Fruit fly (Drosophila melanogaster) whole organism, embryonic: ENCODE measurements around the gene Bx42.

Experiments
- CG12104 ChIP-seq: fragments of 200-800 bp; sonication (Bioruptor generic); optimal IDR thresholded peaks from 3 replicates; lab custom pipeline; 2016; ENCODE audit warnings: missing biosample characterization, missing genetic modification characterization
- CG13296 ChIP-seq: fragments of 200-800 bp; sonication (Bioruptor generic); optimal IDR thresholded peaks from 3 replicates; lab custom pipeline; 2018; ENCODE audit warnings: missing biosample characterization, mild to moderate bottlenecking, missing genetic modification characterization
- CG15011 ChIP-seq: fragments of 200-800 bp; sonication (Bioruptor generic); optimal IDR thresholded peaks from 3 replicates; lab custom pipeline; 2018; ENCODE audit warnings: missing biosample characterization, mild to moderate bottlenecking, missing genetic modification characterization
- CG15479 ChIP-seq: fragments of 200-800 bp; sonication (Bioruptor generic); optimal IDR thresholded peaks from 3 replicates; lab custom pipeline; 2019; ENCODE audit warnings: missing biosample characterization, mild to moderate bottlenecking, missing genetic modification characterization, moderate library complexity
- CG1602 ChIP-seq: fragments of 200-800 bp; sonication (Bioruptor generic); optimal IDR thresholded peaks from 3 replicates; lab custom pipeline; 2016; ENCODE audit warnings: missing biosample characterization, missing genetic modification characterization
- CG1647 ChIP-seq: fragments of 200-800 bp; sonication (Bioruptor generic); optimal IDR thresholded peaks from 3 replicates; lab custom pipeline; 2016; ENCODE audit warnings: missing biosample characterization, missing genetic modification characterization
- CG17186 ChIP-seq: fragments of 200-800 bp; sonication (Bioruptor generic); optimal IDR thresholded peaks from 3 replicates; lab custom pipeline; 2017; ENCODE audit warnings: missing biosample characterization, missing genetic modification reagents, missing genetic modification characterization
- CG32772 ChIP-seq: fragments of 200-800 bp; sonication (Bioruptor generic); IDR thresholded peaks from 2 replicates; pipeline ENCODE4 v1.3.6; 2022; ENCODE audit warnings: missing biosample characterization, missing genetic modification characterization
- CG4820 ChIP-seq: fragments of 200-800 bp; sonication (Bioruptor generic); optimal IDR thresholded peaks from 3 replicates; lab custom pipeline; 2016; ENCODE audit warnings: missing biosample characterization, missing genetic modification characterization
- CG7372 ChIP-seq: fragments of 200-800 bp; sonication (Bioruptor generic); IDR thresholded peaks from 2 replicates; pipeline ENCODE4 v1.3.6; 2022; ENCODE audit warnings: missing biosample characterization, missing genetic modification characterization
- CG7928 ChIP-seq: fragments of 200-800 bp; sonication (Bioruptor generic); optimal IDR thresholded peaks from 2 replicates; lab custom pipeline; 2017; ENCODE audit warnings: missing biosample characterization, mild to moderate bottlenecking, missing genetic modification characterization
- CG8281 ChIP-seq: fragments of 200-800 bp; sonication (Bioruptor generic); optimal IDR thresholded peaks from 2 replicates; lab custom pipeline; 2018; ENCODE audit warnings: missing biosample characterization, mild to moderate bottlenecking, missing genetic modification characterization, moderate library complexity
- CG8388 ChIP-seq: fragments of 200-800 bp; sonication (Bioruptor generic); optimal IDR thresholded peaks from 2 replicates; lab custom pipeline; 2019; ENCODE audit warnings: missing biosample characterization, mild to moderate bottlenecking, missing genetic modification characterization, moderate library complexity
- Doc2 ChIP-seq: fragments of 200-800 bp; sonication (Bioruptor generic); IDR thresholded peaks from 2 replicates; pipeline ENCODE4 v1.3.6; 2022; ENCODE audit warnings: missing biosample characterization, missing genetic modification characterization
- Dp ChIP-seq: fragments of 200-800 bp; sonication (Bioruptor generic); optimal IDR thresholded peaks from 2 replicates; lab custom pipeline; 2018; ENCODE audit warnings: missing biosample characterization, mild to moderate bottlenecking, missing genetic modification characterization, moderate library complexity
- E2f1 ChIP-seq: fragments of 200-800 bp; sonication (Bioruptor generic); IDR thresholded peaks from 2 replicates; pipeline ENCODE4 v1.3.6; 2022; ENCODE audit warnings: missing biosample characterization, missing genetic modification characterization
- E2f2 ChIP-seq: fragments of 200-800 bp; sonication (Bioruptor generic); IDR thresholded peaks from 2 replicates; pipeline ENCODE4 v1.3.6; 2022; ENCODE audit warnings: missing biosample characterization, missing genetic modification characterization
- Ets65A ChIP-seq: fragments of 200-800 bp; sonication (Bioruptor generic); peaks from one replicate; lab custom pipeline; 2016; ENCODE audit warnings: missing biosample characterization, missing genetic modification characterization
- Gsc ChIP-seq: fragments of 200-800 bp; sonication (Bioruptor generic); IDR thresholded peaks from 2 replicates; pipeline ENCODE4 v1.3.6; 2022; ENCODE audit warnings: missing biosample characterization, missing genetic modification characterization
- HLHmδ ChIP-seq: fragments of 200-800 bp; sonication (Bioruptor generic); optimal IDR thresholded peaks from 2 replicates; lab custom pipeline; 2018; ENCODE audit warnings: missing biosample characterization, mild to moderate bottlenecking, missing genetic modification characterization, moderate library complexity
- Hr78 ChIP-seq, 2 experiments: fragments of 200-800 bp in 1 of 2; fragments of >200 bp in 1 of 2; sonication (Bioruptor generic) in 1 of 2; optimal IDR thresholded peaks; 2 replicates each; lab custom pipeline; 2017 to 2019; ENCODE audit warnings: missing biosample characterization in 2 of 2, missing genetic modification characterization in 2 of 2, mild to moderate bottlenecking in 1 of 2, moderate library complexity in 1 of 2
- MBD-R2 ChIP-seq: fragments of 200-800 bp; sonication (Bioruptor generic); IDR thresholded peaks from 2 replicates; pipeline ENCODE4 v1.3.6; 2022; ENCODE audit warnings: missing biosample characterization, missing genetic modification characterization
- NFAT ChIP-seq: fragments of 200-800 bp; sonication (Bioruptor generic); IDR thresholded peaks from 2 replicates; pipeline ENCODE4 v1.3.6; 2022; ENCODE audit warnings: missing biosample characterization, missing genetic modification characterization
- Ravus ChIP-seq: fragments of 200-800 bp; sonication (Bioruptor generic); IDR thresholded peaks from 2 replicates; pipeline ENCODE4 v1.3.6; 2022; ENCODE audit warnings: missing biosample characterization, missing genetic modification characterization
- Rfx ChIP-seq: fragments of 200-800 bp; sonication (Bioruptor generic); IDR thresholded peaks from 2 replicates; pipeline ENCODE4 v1.3.6; 2022; ENCODE audit warnings: missing biosample characterization, missing genetic modification characterization
- Six4 ChIP-seq: fragments of 200-800 bp; sonication (Bioruptor generic); optimal IDR thresholded peaks from 2 replicates; lab custom pipeline; 2016; ENCODE audit warnings: missing biosample characterization, missing genetic modification characterization
- Xbp1 ChIP-seq: fragments of 200-800 bp; sonication (Bioruptor generic); optimal IDR thresholded peaks from 3 replicates; lab custom pipeline; 2016; ENCODE audit warnings: missing biosample characterization, mild to moderate bottlenecking, missing genetic modification characterization
- Xrp1 ChIP-seq: fragments of 200-800 bp; sonication (Bioruptor generic); IDR thresholded peaks from 2 replicates; pipeline ENCODE4 v1.3.6; 2022; ENCODE audit warnings: missing biosample characterization, missing genetic modification characterization
- abd-A ChIP-seq: fragments of 200-800 bp; sonication (Bioruptor generic); optimal IDR thresholded peaks from 3 replicates; lab custom pipeline; 2019; ENCODE audit warnings: missing biosample characterization, mild to moderate bottlenecking, missing genetic modification characterization, moderate library complexity
- amos ChIP-seq: fragments of 200-800 bp; sonication (Bioruptor generic); IDR thresholded peaks from 2 replicates; pipeline ENCODE4 v1.3.6; 2022; ENCODE audit warnings: missing biosample characterization, missing genetic modification characterization; ENCODE audit not compliant: partially characterized antibody
- dm ChIP-seq: fragments of 200-800 bp; sonication (Bioruptor generic); optimal IDR thresholded peaks from 3 replicates; lab custom pipeline; 2016; ENCODE audit warnings: missing biosample characterization, missing genetic modification characterization
- dpn ChIP-seq, 2 experiments: fragments of 200-800 bp; sonication (Bioruptor generic); optimal IDR thresholded peaks; 3 replicates each; lab custom pipeline; 2016; ENCODE audit warnings: missing biosample characterization in 2 of 2, missing genetic modification characterization in 2 of 2
- ftz-f1 ChIP-seq: fragments of 200-800 bp; sonication (Bioruptor generic); optimal IDR thresholded peaks from 2 replicates; lab custom pipeline; 2016; ENCODE audit warnings: missing biosample characterization, missing genetic modification characterization
- gfzf ChIP-seq: fragments of 200-800 bp; sonication (Bioruptor generic); optimal IDR thresholded peaks from 2 replicates; lab custom pipeline; 2016; ENCODE audit warnings: missing biosample characterization, mild to moderate bottlenecking, missing genetic modification characterization, moderate library complexity
- gro ChIP-seq: fragments of 200-800 bp; sonication (Bioruptor generic); optimal IDR thresholded peaks from 2 replicates; lab custom pipeline; 2016; ENCODE audit warnings: missing biosample characterization, missing genetic modification characterization
- kay ChIP-seq: fragments of 200-800 bp; sonication (Bioruptor generic); optimal IDR thresholded peaks from 2 replicates; lab custom pipeline; 2016; ENCODE audit warnings: missing biosample characterization, missing genetic modification characterization
- lab ChIP-seq: fragments of 200-800 bp; sonication (Bioruptor generic); optimal IDR thresholded peaks from 3 replicates; lab custom pipeline; 2017; ENCODE audit warnings: missing biosample characterization, missing genetic modification characterization, mild to moderate bottlenecking, moderate library complexity, missing genetic modification reagents
- nmo ChIP-seq: fragments of 200-800 bp; sonication (Bioruptor generic); optimal IDR thresholded peaks from 2 replicates; lab custom pipeline; 2018; ENCODE audit warnings: missing biosample characterization, mild to moderate bottlenecking, missing genetic modification characterization, moderate library complexity
- nom ChIP-seq: fragments of 200-800 bp; sonication (Bioruptor generic); optimal IDR thresholded peaks from 2 replicates; lab custom pipeline; 2017; ENCODE audit warnings: missing biosample characterization, missing genetic modification characterization, mild to moderate bottlenecking, moderate library complexity, missing genetic modification reagents
- pho ChIP-seq: fragments of 200-800 bp; sonication (Bioruptor generic); optimal IDR thresholded peaks from 2 replicates; lab custom pipeline; 2016; ENCODE audit warnings: missing biosample characterization, missing genetic modification characterization
- row ChIP-seq: fragments of 200-800 bp; sonication (Bioruptor generic); IDR thresholded peaks from 3 replicates; pipeline ENCODE4 v1.3.6; 2022; ENCODE audit warnings: missing biosample characterization, missing genetic modification characterization
- sc ChIP-seq, 3 experiments: fragments of >200 bp in 2 of 3; fragments of 200-800 bp in 1 of 3; sonication (Bioruptor generic) in 1 of 3; optimal IDR thresholded peaks; 2 replicates in 2 of 3; 3 replicates in 1 of 3; lab custom pipeline; 2017; ENCODE audit warnings: mild to moderate bottlenecking in 1 of 3, missing biosample characterization in 1 of 3, missing genetic modification characterization in 1 of 3, missing genetic modification reagents in 1 of 3
- sisA ChIP-seq: fragments of 200-800 bp; sonication (Bioruptor generic); IDR thresholded peaks from 2 replicates; pipeline ENCODE4 v1.3.6; 2022; ENCODE audit warnings: missing biosample characterization, missing genetic modification characterization
- sob ChIP-seq: fragments of 200-800 bp; sonication (Bioruptor generic); IDR thresholded peaks from 2 replicates; pipeline ENCODE4 v1.3.6; 2022; ENCODE audit warnings: missing biosample characterization, missing genetic modification characterization
- twi ChIP-seq: fragments of 200-800 bp; optimal IDR thresholded peaks from 2 replicates; lab custom pipeline; 2019; ENCODE audit warnings: missing biosample characterization, mild to moderate bottlenecking, missing genetic modification characterization, moderate library complexity
- unpg ChIP-seq: fragments of 200-800 bp; sonication (Bioruptor generic); optimal IDR thresholded peaks from 3 replicates; lab custom pipeline; 2018; ENCODE audit warnings: missing biosample characterization, mild to moderate bottlenecking, missing genetic modification characterization, moderate library complexity
- vvl ChIP-seq: fragments of 200-800 bp; sonication (Bioruptor generic); IDR thresholded peaks from 2 replicates; pipeline ENCODE4 v1.3.6; 2022; ENCODE audit warnings: missing biosample characterization, missing genetic modification characterization
- zfh2 ChIP-seq: fragments of 200-800 bp; sonication (Bioruptor generic); optimal IDR thresholded peaks from 2 replicates; lab custom pipeline; 2016; ENCODE audit warnings: missing biosample characterization, missing genetic modification characterization

Bx42 gene

dm6 chrX:9106212-9106774, at the start of gene Bx42 (continued):
- TF ChIP-seq CG4820 (GFP tag; lab: Kevin White, UChicago), result no peak
- peak; percentile 34 for TF ChIP-seq Rfx (GFP tag; lab: Robert Waterston, UW)
- TF ChIP-seq CG1602 (GFP tag; lab: Kevin White, UChicago), result no peak
- no peak for TF ChIP-seq Xrp1 (GFP tag; lab: Robert Waterston, UW)
- no peak for TF ChIP-seq zfh2 (GFP tag; lab: Kevin White, UChicago)
- TF ChIP-seq CG7372 (GFP tag; lab: Robert Waterston, UW), result no peak
- peak; percentile 21 for TF ChIP-seq nmo (GFP tag; lab: Kevin White, UChicago)
- TF ChIP-seq unpg (GFP tag; lab: Kevin White, UChicago), result no peak
- TF ChIP-seq CG7928 (GFP tag; lab: Kevin White, UChicago), result peak; percentile 85
- TF ChIP-seq Gsc (GFP tag; lab: Robert Waterston, UW), result no peak
- TF ChIP-seq sisA (GFP tag; lab: Robert Waterston, UW), result peak; percentile 3; the same call in 1 of the 2 replicates
- no peak for TF ChIP-seq CG13296
- peak; percentile 71; the same call in 2 of the 3 replicates for TF ChIP-seq row (GFP tag; lab: Robert Waterston, UW)
- TF ChIP-seq Six4 (GFP tag; lab: Kevin White, UChicago), result no peak
- TF ChIP-seq ftz-f1 (GFP tag; lab: Kevin White, UChicago), result no peak
- no peak for TF ChIP-seq gro
- no peak for TF ChIP-seq lab (GFP tag; lab: Kevin White, UChicago)
- no peak for TF ChIP-seq Doc2 (GFP tag; lab: Robert Waterston, UW)
- peak; percentile 52 for TF ChIP-seq CG32772
- TF ChIP-seq dm (GFP tag; lab: Kevin White, UChicago), result peak; percentile 7
- peak; percentile 31; the same call in 1 of the 2 replicates for TF ChIP-seq NFAT (GFP tag; lab: Robert Waterston, UW)
- TF ChIP-seq CG8388 (GFP tag; lab: Kevin White, UChicago), result no peak
- no peak for TF ChIP-seq CG15011 (GFP tag; lab: Kevin White, UChicago)
- no peak for TF ChIP-seq Ravus (GFP tag; lab: Robert Waterston, UW)
- peak; percentile 77 for TF ChIP-seq gfzf (GFP tag; lab: Kevin White, UChicago)
- TF ChIP-seq MBD-R2 (GFP tag; lab: Robert Waterston, UW), result peak; percentile 30
- TF ChIP-seq E2f2 (GFP tag; lab: Robert Waterston, UW), result 0 out of 2 replicates have a peak, but pooled peaks have one; percentile 16
- TF ChIP-seq CG8281 (tag; lab: Kevin White, UChicago), result no peak
- TF ChIP-seq CG1647, result no peak
- TF ChIP-seq CG15479 (GFP tag; lab: Kevin White, UChicago), result no peak
- no peak for TF ChIP-seq sob (GFP tag; lab: Robert Waterston, UW)
- no peak for TF ChIP-seq nom
- no peak for TF ChIP-seq sc (optimal IDR thresholded peaks at IDR 0.05; lab: Kevin White, UChicago)
- TF ChIP-seq sc (GFP tag; optimal IDR thresholded peaks at IDR 0.05; lab: Kevin White, UChicago), result no peak
- TF ChIP-seq Dp (GFP tag; lab: Kevin White, UChicago), result peak; percentile 8
- TF ChIP-seq CG17186 (GFP tag; lab: Kevin White, UChicago), result no peak
- peak in 1 of 2 experiments; percentile 28 for TF ChIP-seq dpn (GFP tag; optimal IDR thresholded peaks at IDR 0.05; lab: Kevin White, UChicago)
- no peak for TF ChIP-seq Hr78 (GFP tag; optimal IDR thresholded peaks at IDR 0.05; lab: Kevin White, UChicago)
- TF ChIP-seq pho (GFP tag; lab: Kevin White, UChicago), result peak; percentile 8

DNA sequence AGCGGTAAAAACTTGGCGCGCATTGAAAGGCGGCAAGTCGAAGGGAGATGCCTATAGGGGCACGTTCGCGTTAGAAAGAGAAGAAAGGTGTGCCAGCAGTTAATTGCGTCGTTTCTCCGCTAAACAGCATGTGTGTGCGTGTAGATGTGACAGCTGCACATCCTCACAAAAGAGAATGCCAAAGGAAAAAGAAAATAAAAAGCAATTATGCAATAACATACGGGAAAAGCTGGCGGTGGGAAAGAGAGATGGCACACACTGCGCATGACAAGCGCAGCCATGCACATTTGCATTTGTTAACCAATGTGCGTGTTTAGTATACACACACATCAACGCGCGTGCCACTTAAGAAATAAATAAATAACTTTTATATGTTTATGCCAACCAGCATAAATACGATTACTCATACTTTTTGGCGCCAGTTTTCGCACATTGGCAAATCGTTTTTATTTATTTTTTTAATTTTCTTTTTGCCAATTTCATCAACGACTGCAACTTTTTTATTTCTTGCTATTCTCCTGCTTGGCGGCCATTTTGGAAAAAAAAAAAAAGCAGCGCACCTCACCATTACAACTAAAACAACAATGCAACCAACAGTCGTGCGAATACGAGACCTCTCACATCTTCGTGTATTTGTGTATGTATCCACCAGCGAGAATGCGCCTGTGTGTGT, 49.4 kb upstream of the Bx42 start:
- no peak for TF ChIP-seq kay (GFP tag; lab: Kevin White, UChicago)
- TF ChIP-seq CG4820 (GFP tag; lab: Kevin White, UChicago), result no peak
- TF ChIP-seq HLHmδ (GFP tag; lab: Kevin White, UChicago), result peak; percentile 26
- peak; percentile 56; the same call in 1 of the 2 replicates for TF ChIP-seq vvl (GFP tag; lab: Robert Waterston, UW)
- peak; percentile 15 for TF ChIP-seq CG12104 (GFP tag; lab: Kevin White, UChicago)
- TF ChIP-seq E2f1, result peak; percentile 31; the same call in 1 of the 2 replicates
- no peak for TF ChIP-seq Xbp1 (GFP tag; lab: Kevin White, UChicago)
- 0 out of 2 replicates have a peak, but pooled peaks have one; percentile 15 for TF ChIP-seq amos (GFP tag; lab: Robert Waterston, UW)
- peak; percentile 74 for TF ChIP-seq twi (tag; lab: Kevin White, UChicago)
- TF ChIP-seq Dp (GFP tag; lab: Kevin White, UChicago), result peak; percentile 34
- TF ChIP-seq abd-A, result peak; percentile 88
- peak; percentile 46 for TF ChIP-seq CG15479 (GFP tag; lab: Kevin White, UChicago)
- TF ChIP-seq Ets65A, result peak; percentile 4
